Fruit fly (Drosophila melanogaster) whole organism, prepupa: ENCODE data around the gene Fdh.

Experiments used
- Blimp-1 ChIP-seq: fragments of 200-800 bp; sonication (Bioruptor generic); optimal IDR thresholded peaks from 3 replicates; lab custom pipeline; 2017; ENCODE audit warnings: missing biosample characterization, missing genetic modification characterization, mild to moderate bottlenecking, moderate library complexity, missing genetic modification reagents
- CG10631 ChIP-seq: fragments of 200-800 bp; sonication (Bioruptor generic); optimal IDR thresholded peaks from 2 replicates; lab custom pipeline; 2016; ENCODE audit warnings: missing biosample characterization, missing genetic modification characterization
- CG10669 ChIP-seq: fragments of 200-800 bp; sonication (Bioruptor generic); optimal IDR thresholded peaks from 3 replicates; lab custom pipeline; 2018; ENCODE audit warnings: missing biosample characterization, mild to moderate bottlenecking, missing genetic modification characterization, moderate library complexity
- CG11902 ChIP-seq: fragments of 200-800 bp; sonication (Bioruptor generic); optimal IDR thresholded peaks from 3 replicates; lab custom pipeline; 2016; ENCODE audit warnings: missing biosample characterization, missing genetic modification characterization
- CG15336 ChIP-seq: fragments of 200-800 bp; sonication (Bioruptor generic); IDR thresholded peaks from 2 replicates; pipeline ENCODE4 v1.3.6; 2022; ENCODE audit warnings: missing biosample characterization, missing genetic modification characterization
- CG1621 ChIP-seq: fragments of 200-800 bp; sonication (Bioruptor generic); optimal IDR thresholded peaks from 3 replicates; lab custom pipeline; 2018; ENCODE audit warnings: missing biosample characterization, mild to moderate bottlenecking, missing genetic modification characterization
- CG16779 ChIP-seq: fragments of 200-800 bp; sonication (Bioruptor generic); optimal IDR thresholded peaks from 3 replicates; lab custom pipeline; 2017; ENCODE audit warnings: missing biosample characterization, mild to moderate bottlenecking, missing genetic modification characterization
- CG3032 ChIP-seq: fragments of 200-800 bp; optimal IDR thresholded peaks from 2 replicates; lab custom pipeline; 2019; ENCODE audit warnings: missing biosample characterization, mild to moderate bottlenecking, missing genetic modification characterization, moderate library complexity
- CG31627 ChIP-seq: fragments of 200-800 bp; sonication (Bioruptor generic); optimal IDR thresholded peaks from 3 replicates; lab custom pipeline; 2016; ENCODE audit warnings: missing biosample characterization, missing genetic modification characterization
- CG32006 ChIP-seq: fragments of 200-800 bp; sonication (Bioruptor generic); optimal IDR thresholded peaks from 3 replicates; lab custom pipeline; 2017; ENCODE audit warnings: missing biosample characterization, mild to moderate bottlenecking, missing genetic modification characterization
- CG34406 ChIP-seq: fragments of 200-800 bp; sonication (Bioruptor generic); optimal IDR thresholded peaks from 3 replicates; lab custom pipeline; 2016; ENCODE audit warnings: missing biosample characterization, missing genetic modification characterization
- CG4318 ChIP-seq: fragments of 200-800 bp; sonication (Bioruptor generic); optimal IDR thresholded peaks from 3 replicates; lab custom pipeline; 2017; ENCODE audit warnings: missing biosample characterization, mild to moderate bottlenecking, missing genetic modification characterization
- CG6163 ChIP-seq: fragments of 200-800 bp; sonication (Bioruptor generic); IDR thresholded peaks from 3 replicates; pipeline ENCODE4 v1.3.6; 2022; ENCODE audit warnings: missing biosample characterization, missing genetic modification characterization
- CG6276 ChIP-seq: fragments of 200-800 bp; sonication (Bioruptor generic); optimal IDR thresholded peaks from 2 replicates; lab custom pipeline; 2017; ENCODE audit warnings: missing biosample characterization, mild to moderate bottlenecking, missing genetic modification characterization
- CG6792 ChIP-seq: fragments of 200-800 bp; sonication (Bioruptor generic); optimal IDR thresholded peaks from 3 replicates; lab custom pipeline; 2016; ENCODE audit warnings: missing biosample characterization, missing genetic modification characterization
- CG6808 ChIP-seq: fragments of 200-800 bp; sonication (Bioruptor generic); optimal IDR thresholded peaks from 3 replicates; lab custom pipeline; 2017; ENCODE audit warnings: missing biosample characterization, missing genetic modification characterization, mild to moderate bottlenecking, moderate library complexity, missing genetic modification reagents
- CG8119 ChIP-seq: fragments of 200-800 bp; sonication (Bioruptor generic); IDR thresholded peaks from 3 replicates; pipeline ENCODE4 v1.3.6; 2022; ENCODE audit warnings: missing biosample characterization, missing genetic modification characterization
- CG8319 ChIP-seq: fragments of 200-800 bp; sonication (Bioruptor generic); optimal IDR thresholded peaks from 3 replicates; lab custom pipeline; 2016; ENCODE audit warnings: missing biosample characterization, missing genetic modification characterization
- CG9139 ChIP-seq: fragments of 200-800 bp; sonication (Bioruptor generic); optimal IDR thresholded peaks from 3 replicates; lab custom pipeline; 2017; ENCODE audit warnings: missing biosample characterization, mild to moderate bottlenecking, missing genetic modification characterization
- Eip75B ChIP-seq: fragments of 200-800 bp; sonication (Bioruptor generic); optimal IDR thresholded peaks from 3 replicates; lab custom pipeline; 2016; ENCODE audit warnings: missing biosample characterization, missing genetic modification characterization
- Eip78C ChIP-seq: fragments of 200-800 bp; sonication (Bioruptor generic); peaks from one replicate; lab custom pipeline; 2016; ENCODE audit warnings: missing biosample characterization, missing genetic modification characterization
- Ets96B ChIP-seq: fragments of 200-800 bp; optimal IDR thresholded peaks from 2 replicates; lab custom pipeline; 2019; ENCODE audit warnings: missing biosample characterization, mild to moderate bottlenecking, missing genetic modification characterization, moderate library complexity
- Gug ChIP-seq: fragments of 200-800 bp; sonication (Bioruptor generic); IDR thresholded peaks from 2 replicates; pipeline ENCODE4 v1.3.6; 2022; ENCODE audit warnings: missing biosample characterization, missing genetic modification characterization
- Hr38 ChIP-seq: sonication (Bioruptor generic); optimal IDR thresholded peaks from 2 replicates; lab custom pipeline; 2016; ENCODE audit warnings: missing biosample characterization, missing genetic modification characterization
- Hr39 ChIP-seq: fragments of 200-800 bp; sonication (Bioruptor generic); optimal IDR thresholded peaks from 2 replicates; lab custom pipeline; 2016; ENCODE audit warnings: missing biosample characterization, missing genetic modification characterization
- Hr4 ChIP-seq: fragments of 200-800 bp; sonication (Bioruptor generic); optimal IDR thresholded peaks from 3 replicates; lab custom pipeline; 2016; ENCODE audit warnings: missing biosample characterization, missing genetic modification characterization
- Met ChIP-seq: fragments of 200-800 bp; sonication (Bioruptor generic); optimal IDR thresholded peaks from 3 replicates; lab custom pipeline; 2016; ENCODE audit warnings: missing biosample characterization, missing genetic modification characterization
- OdsH ChIP-seq: fragments of 200-800 bp; sonication (Bioruptor generic); optimal IDR thresholded peaks from 3 replicates; lab custom pipeline; 2016; ENCODE audit warnings: missing biosample characterization, missing genetic modification characterization
- Smox ChIP-seq: fragments of 200-800 bp; sonication (Bioruptor generic); optimal IDR thresholded peaks from 3 replicates; lab custom pipeline; 2016; ENCODE audit warnings: missing biosample characterization, missing genetic modification characterization
- Sox14 ChIP-seq: fragments of 200-800 bp; sonication (Bioruptor generic); optimal IDR thresholded peaks from 3 replicates; lab custom pipeline; 2016; ENCODE audit warnings: missing biosample characterization, missing genetic modification characterization
- achi ChIP-seq: fragments of 200-800 bp; sonication (Bioruptor generic); optimal IDR thresholded peaks from 3 replicates; lab custom pipeline; 2016; ENCODE audit warnings: missing biosample characterization, missing genetic modification characterization
- acj6 ChIP-seq: fragments of 200-800 bp; sonication (Bioruptor generic); optimal IDR thresholded peaks from 3 replicates; lab custom pipeline; 2016; ENCODE audit warnings: missing biosample characterization, missing genetic modification characterization
- cyc ChIP-seq: fragments of 200-800 bp; sonication (Bioruptor generic); optimal IDR thresholded peaks from 3 replicates; lab custom pipeline; 2016; ENCODE audit warnings: missing biosample characterization, missing genetic modification characterization
- dsx ChIP-seq: fragments of 200-800 bp; optimal IDR thresholded peaks from 3 replicates; lab custom pipeline; 2019; ENCODE audit warnings: missing biosample characterization, mild to moderate bottlenecking, missing genetic modification characterization, moderate library complexity; ENCODE audit not compliant: poor library complexity, severe bottlenecking
- esn ChIP-seq: fragments of 200-800 bp; sonication (Bioruptor generic); optimal IDR thresholded peaks from 2 replicates; lab custom pipeline; 2016; ENCODE audit warnings: missing biosample characterization, mild to moderate bottlenecking, missing genetic modification characterization, moderate library complexity
- fd59A ChIP-seq: fragments of 200-800 bp; sonication (Bioruptor generic); optimal IDR thresholded peaks from 2 replicates; lab custom pipeline; 2017; ENCODE audit warnings: missing biosample characterization, mild to moderate bottlenecking, missing genetic modification characterization, missing genetic modification reagents
- fd85E ChIP-seq: fragments of 200-800 bp; sonication (Bioruptor generic); optimal IDR thresholded peaks from 3 replicates; lab custom pipeline; 2016; ENCODE audit warnings: missing biosample characterization, missing genetic modification characterization
- lz ChIP-seq: fragments of 200-800 bp; sonication (Bioruptor generic); optimal IDR thresholded peaks from 3 replicates; lab custom pipeline; 2016; ENCODE audit warnings: missing biosample characterization, missing genetic modification characterization
- net ChIP-seq: fragments of 200-800 bp; sonication (Bioruptor generic); optimal IDR thresholded peaks from 3 replicates; lab custom pipeline; 2016; ENCODE audit warnings: missing biosample characterization, missing genetic modification characterization
- pdm3 ChIP-seq: fragments of 200-800 bp; sonication (Bioruptor generic); optimal IDR thresholded peaks from 3 replicates; lab custom pipeline; 2016; ENCODE audit warnings: missing biosample characterization, missing genetic modification characterization
- svp ChIP-seq: fragments of 200-800 bp; sonication (Bioruptor generic); peaks from one replicate; lab custom pipeline; 2016; ENCODE audit warnings: missing biosample characterization, missing genetic modification characterization
- topi ChIP-seq: fragments of 200-800 bp; sonication (Bioruptor generic); optimal IDR thresholded peaks from 3 replicates; lab custom pipeline; 2016; ENCODE audit warnings: missing biosample characterization, missing genetic modification characterization

Fdh gene

dm6 chr3R:10872148-10872783, at the start of gene Fdh (continued):
- TF ChIP-seq svp (GFP tag; lab: Kevin White, UChicago) (peak; percentile 79), Blimp-1 (GFP tag; lab: Kevin White, UChicago) (no peak), CG11902 (no peak), CG34406 (GFP tag; lab: Kevin White, UChicago) (peak; percentile 54), lz (GFP tag; lab: Kevin White, UChicago) (peak; percentile 66), OdsH (peak; percentile 56), esn (peak; percentile 70), CG6792 (GFP tag; lab: Kevin White, UChicago) (peak; percentile 46), CG3032 (tag; lab: Kevin White, UChicago) (peak; percentile 54)

DNA sequence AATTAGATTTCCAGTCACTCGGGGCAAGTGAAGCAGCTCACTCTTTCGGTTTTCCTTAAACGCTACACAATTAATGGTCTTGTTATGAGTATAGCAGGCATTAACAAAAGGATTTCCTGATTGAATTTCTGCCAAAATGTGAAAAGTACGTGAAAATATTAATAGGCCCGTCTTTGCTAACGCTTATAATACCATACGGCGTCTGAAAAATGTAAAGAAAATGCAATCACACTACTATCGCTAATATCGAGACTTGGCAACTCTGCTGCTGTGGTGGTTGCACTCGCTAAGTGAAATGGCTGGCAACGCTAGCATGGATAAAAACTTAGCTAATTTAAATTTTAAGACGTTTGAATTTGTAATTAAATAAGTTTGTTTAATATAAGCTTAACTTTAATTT, 21.1 kb upstream of the Fdh start, which contains the start of gene CG6621:
Gene CG6621 (minus strand): TSS at position 205 of the 400 bp plus-strand sequence.
- TF ChIP-seq CG6276 (GFP tag; lab: Kevin White, UChicago) (no peak), CG31627 (GFP tag; lab: Kevin White, UChicago) (peak; percentile 15)

dm6 chr3R:10889520-10889887, 17.3 kb upstream of the Fdh start, which contains the start of gene Ak3:
Gene Ak3 (minus strand): TSS chr3R:10889588.
- TF ChIP-seq svp (GFP tag; lab: Kevin White, UChicago) (no peak), CG6163 (GFP tag; lab: Robert Waterston, UW) (no peak), CG1621 (no peak), fd59A (no peak), CG10631 (GFP tag; lab: Kevin White, UChicago) (no peak), pdm3 (no peak), Smox (GFP tag; lab: Kevin White, UChicago) (no peak), OdsH (no peak), Blimp-1 (GFP tag; lab: Kevin White, UChicago) (no peak), Gug (GFP tag; lab: Robert Waterston, UW) (no peak), CG34406 (GFP tag; lab: Kevin White, UChicago) (no peak), Hr39 (no peak)

DNA sequence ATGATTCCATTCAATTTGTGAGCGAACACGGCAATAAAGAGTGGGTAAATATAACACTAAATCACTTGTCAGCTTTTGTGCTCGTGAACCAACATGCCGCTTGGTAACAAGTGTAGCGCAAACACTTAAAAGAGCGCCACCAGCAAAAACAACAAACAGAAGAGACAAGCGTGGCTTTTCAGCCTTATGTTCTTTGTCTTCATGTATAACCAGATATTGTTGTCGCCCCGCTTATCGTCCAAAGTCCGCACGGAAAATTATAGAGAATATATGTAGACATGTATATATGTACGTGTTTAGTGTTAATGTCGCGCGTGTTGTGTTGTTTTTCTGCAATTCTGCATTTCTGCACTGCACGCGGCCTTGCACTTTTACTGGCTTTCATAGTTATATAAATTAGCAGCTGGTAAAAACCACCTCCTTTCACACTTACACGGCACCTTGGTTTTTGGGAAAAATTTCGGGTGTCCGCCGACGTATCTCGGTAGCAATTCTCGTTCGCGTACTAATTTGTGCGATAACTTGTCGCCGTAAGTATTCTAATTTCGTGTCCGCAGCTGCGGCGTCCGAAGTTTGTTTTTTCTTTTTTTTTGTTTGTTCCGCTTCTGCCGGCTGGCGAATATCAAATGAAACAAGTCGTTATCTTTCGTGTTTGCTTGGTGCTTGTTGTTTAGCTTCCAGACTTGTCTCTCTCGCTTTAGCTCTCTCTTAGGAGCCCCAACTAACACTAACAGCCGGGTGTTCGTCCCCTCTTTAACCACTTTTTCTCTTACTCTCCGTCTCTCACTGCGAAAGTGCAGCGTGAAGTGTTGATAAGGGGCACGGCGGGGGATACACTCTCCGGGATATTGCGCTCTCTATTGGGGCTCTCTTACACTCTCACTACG, 16.7 kb upstream of the Fdh start:
- TF ChIP-seq cyc (GFP tag; lab: Kevin White, UChicago) (peak; percentile 38), CG3032 (tag; lab: Kevin White, UChicago) (peak; percentile 62), Hr4 (GFP tag; lab: Kevin White, UChicago) (peak; percentile 34), acj6 (no peak), dsx (GFP tag; lab: Kevin White, UChicago) (peak; percentile 39), CG31627 (GFP tag; lab: Kevin White, UChicago) (peak; percentile 3), CG10669 (GFP tag; lab: Kevin White, UChicago) (peak; percentile 47), CG4318 (GFP tag; lab: Kevin White, UChicago) (no peak), Hr38 (no peak), Eip78C (GFP tag; lab: Kevin White, UChicago) (peak; percentile 75), esn (no peak), OdsH (peak; percentile 25), svp (GFP tag; lab: Kevin White, UChicago) (peak; percentile 65), CG16779 (tag; lab: Kevin White, UChicago) (peak; percentile 73), Ets96B (tag; lab: Kevin White, UChicago) (peak; percentile 25), topi (GFP tag; lab: Kevin White, UChicago) (peak; percentile 22), CG6792 (GFP tag; lab: Kevin White, UChicago) (no peak), Met (GFP tag; lab: Kevin White, UChicago) (peak; percentile 29), CG8319 (GFP tag; lab: Kevin White, UChicago) (no peak), CG8119 (GFP tag; lab: Robert Waterston, UW) (peak; percentile 63; the same call in 2 of the 3 replicates), achi (GFP tag; lab: Kevin White, UChicago) (peak; percentile 16), lz (GFP tag; lab: Kevin White, UChicago) (peak; percentile 21), Sox14 (GFP tag; lab: Kevin White, UChicago) (peak; percentile 64), Eip75B (GFP tag; lab: Kevin White, UChicago) (peak; percentile 50), CG6808 (GFP tag; lab: Kevin White, UChicago) (peak; percentile 95), pdm3 (peak; percentile 17), CG9139 (GFP tag; lab: Kevin White, UChicago) (peak; percentile 96), CG32006 (GFP tag; lab: Kevin White, UChicago) (peak; percentile 47), fd85E (GFP tag; lab: Kevin White, UChicago) (peak; percentile 60), CG15336 (peak; percentile 57), net (peak; percentile 52)
